Worm (Caenorhabditis elegans): Measurements from ENCODE around the gene nep-25.
"Not testable (repeated sequence)": the region's sequence is repeated elsewhere in the genome, so short reads cannot be mapped to it uniquely, and the experiment has no call there.

nep-25 gene

ce11 chrII:5815382-5815781 lies 26.7 kb upstream of the nep-25 start, which contains the start of gene wago-5:
TSS of gene wago-5 (minus strand) at chrII:5815482.
- TF ChIP-seq ztf-23, tab-1, flt-1 (GFP tag; IDR thresholded peaks at IDR 0.05): not testable (repeated sequence)

DNA sequence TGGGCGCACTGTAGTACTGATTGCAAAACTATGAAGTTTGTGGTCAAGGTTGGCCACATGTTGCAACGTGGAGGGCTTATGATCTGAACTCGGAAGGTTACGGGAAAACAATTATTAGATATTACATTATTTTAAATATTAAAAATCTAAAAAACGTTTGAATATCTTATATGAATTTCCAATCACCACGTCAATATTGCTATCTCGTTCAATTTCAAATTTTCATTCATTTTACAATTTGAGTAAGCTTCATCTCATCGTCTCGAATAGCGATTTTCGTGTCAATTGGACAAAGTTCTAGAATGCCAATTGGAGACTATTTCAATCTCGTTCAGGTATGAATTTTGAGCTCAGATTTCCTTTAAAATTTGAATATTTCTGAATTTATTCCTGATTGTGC lies 25.7 kb upstream of the nep-25 start, which contains the start of gene ZK1248.20:
TSS of gene ZK1248.20 (plus strand) at position 301 of the 400 bp plus-strand sequence.
- TF ChIP-seq ref-1 (GFP tag; conservative IDR thresholded peaks at IDR 0.05) = no peak
- TF ChIP-seq klf-2 (GFP tag; conservative IDR thresholded peaks at IDR 0.05) = no peak
- no peak for TF ChIP-seq cog-1 (tag; optimal IDR thresholded peaks at IDR 0.05)
- TF ChIP-seq med-1 (GFP tag; optimal IDR thresholded peaks at IDR 0.05; ENCODE audit: insufficient read depth) = no peak
- TF ChIP-seq T22C8.4 (GFP tag; IDR thresholded peaks at IDR 0.05) = no peak
- TF ChIP-seq flt-1 (GFP tag; IDR thresholded peaks at IDR 0.05) = no peak
- TF ChIP-seq ztf-23 (GFP tag; IDR thresholded peaks at IDR 0.05) = no peak
- TF ChIP-seq tab-1 (GFP tag; IDR thresholded peaks at IDR 0.05) = no peak
- TF ChIP-seq ztf-29 (GFP tag; IDR thresholded peaks at IDR 0.05) = no peak

DNA sequence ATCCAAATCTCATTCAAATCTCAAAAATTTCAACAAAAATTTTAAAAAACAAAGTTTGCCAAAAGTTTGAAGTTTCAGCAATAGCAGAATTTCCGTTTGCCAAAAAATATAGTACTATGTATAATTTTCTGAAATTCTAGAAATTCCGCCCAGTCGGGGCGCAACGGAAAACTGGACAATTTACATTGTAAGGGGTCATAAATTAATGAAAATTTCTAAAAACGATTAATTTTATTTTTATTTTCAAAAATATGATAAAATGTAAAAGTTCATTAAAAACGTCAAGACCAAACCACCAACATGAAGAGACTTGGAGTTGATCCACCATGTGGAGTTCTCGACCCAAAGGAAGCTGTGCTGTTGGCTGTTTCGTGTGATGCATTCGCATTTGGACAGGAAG lies 23.7 kb upstream of the nep-25 start, which contains the start of gene ZK1248.4:
TSS of gene ZK1248.4 (plus strand) at position 301 of the 400 bp plus-strand sequence.
- TF ChIP-seq ztf-29 (GFP tag; IDR thresholded peaks at IDR 0.05) (no peak), T22C8.4 (GFP tag; IDR thresholded peaks at IDR 0.05) (no peak), flt-1 (GFP tag; IDR thresholded peaks at IDR 0.05) (no peak), klf-2 (GFP tag; conservative IDR thresholded peaks at IDR 0.05) (no peak), cog-1 (tag; optimal IDR thresholded peaks at IDR 0.05) (no peak), tab-1 (GFP tag; IDR thresholded peaks at IDR 0.05) (no peak), ref-1 (GFP tag; conservative IDR thresholded peaks at IDR 0.05) (no peak), med-1 (GFP tag; optimal IDR thresholded peaks at IDR 0.05; ENCODE audit: insufficient read depth) (no peak), ztf-23 (GFP tag; IDR thresholded peaks at IDR 0.05) (no peak)

ce11 chrII:5819655-5820054 lies 22.4 kb upstream of the nep-25 start:
- TF ChIP-seq ztf-23 (GFP tag; IDR thresholded peaks at IDR 0.05) = 0 out of 2 replicates have a peak, but pooled peaks have one; percentile 48
- peak; percentile 52; the same call in 1 of the 2 replicates for TF ChIP-seq flt-1 (GFP tag; IDR thresholded peaks at IDR 0.05)
- TF ChIP-seq T22C8.4 (GFP tag; IDR thresholded peaks at IDR 0.05) = no peak
- TF ChIP-seq tab-1 (GFP tag; IDR thresholded peaks at IDR 0.05) = no peak

DNA sequence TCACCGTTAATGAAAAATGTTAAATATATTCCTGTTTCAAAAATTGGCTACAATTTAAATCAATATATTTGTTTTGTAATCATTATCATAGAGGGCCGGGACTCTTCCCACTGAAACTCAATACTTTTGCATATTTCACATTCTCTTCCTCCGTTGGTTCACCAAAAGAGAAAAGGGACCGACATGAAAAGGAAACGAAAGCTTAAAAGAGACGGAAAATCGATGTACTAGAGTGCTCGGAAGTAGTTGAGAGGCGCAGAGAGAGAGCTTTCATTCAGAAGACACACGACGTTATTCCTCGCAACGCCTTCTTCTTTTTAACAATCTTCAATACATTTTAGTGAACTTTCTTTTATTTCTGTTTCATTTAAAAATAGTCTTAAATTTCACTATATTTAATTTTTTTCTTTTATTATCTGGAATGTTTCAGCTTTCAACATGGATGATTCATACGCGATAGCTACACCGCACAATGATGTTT lies 21.7 kb upstream of the nep-25 start, which contains the start of gene ehs-1:
TSS of gene ehs-1 (plus strand) at position 431 of the 481 bp plus-strand sequence.
- TF ChIP-seq flt-1 (GFP tag; IDR thresholded peaks at IDR 0.05) = no peak

ce11 chrII:5827364-5827763 lies 14.7 kb upstream of the nep-25 start, which contains the start of gene tbc-2:
TSS of gene tbc-2 (minus strand) at chrII:5827443.
- TF ChIP-seq ztf-23 (GFP tag; IDR thresholded peaks at IDR 0.05) (no peak), klf-2 (GFP tag; conservative IDR thresholded peaks at IDR 0.05) (no peak), tab-1 (GFP tag; IDR thresholded peaks at IDR 0.05) (no peak), T22C8.4 (GFP tag; IDR thresholded peaks at IDR 0.05) (no peak)

- TF ChIP-seq flt-1 (GFP tag; IDR thresholded peaks at IDR 0.05) (no peak), ztf-23 (GFP tag; IDR thresholded peaks at IDR 0.05) (no peak), klf-2 (GFP tag; conservative IDR thresholded peaks at IDR 0.05) (no peak), ztf-29 (GFP tag; IDR thresholded peaks at IDR 0.05) (no peak), T22C8.4 (GFP tag; IDR thresholded peaks at IDR 0.05) (no peak), ref-1 (GFP tag; conservative IDR thresholded peaks at IDR 0.05) (no peak), cog-1 (tag; optimal IDR thresholded peaks at IDR 0.05) (no peak), tab-1 (GFP tag; IDR thresholded peaks at IDR 0.05) (no peak), med-1 (GFP tag; optimal IDR thresholded peaks at IDR 0.05; ENCODE audit: insufficient read depth) (no peak)
Measured at ce11 chrII:5828486-5828885, 13.6 kb upstream of the nep-25 start, which contains the start of gene ZK1248.11. TSS of gene ZK1248.11 (minus strand) at chrII:5828586.

DNA sequence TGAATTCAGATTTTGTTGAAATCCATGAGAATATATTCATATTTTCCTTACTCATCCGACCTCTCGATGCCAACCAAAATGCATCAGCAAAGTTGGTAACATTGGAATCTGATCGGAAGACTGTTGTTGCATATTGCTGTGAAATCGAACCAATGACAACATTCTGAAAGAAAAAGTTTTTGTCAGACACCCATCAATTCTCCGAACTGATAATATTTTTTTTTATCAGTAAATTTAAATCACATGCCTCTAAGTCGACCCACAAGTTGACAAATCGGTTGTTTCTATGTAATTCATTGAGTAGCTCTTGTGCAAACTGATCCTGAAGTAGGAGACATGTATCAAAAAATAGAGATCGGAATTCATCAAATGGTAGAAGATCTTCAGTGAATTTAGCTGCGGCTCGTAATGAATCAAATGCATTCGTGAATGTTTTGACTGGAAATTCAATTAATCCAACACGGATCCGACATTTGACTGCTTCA lies 12.1 kb upstream of the nep-25 start, which contains the start of gene col-74:
TSS of gene col-74 (plus strand) at position 435 of the 485 bp plus-strand sequence.
- TF ChIP-seq ztf-23 (GFP tag; IDR thresholded peaks at IDR 0.05) (no peak), tab-1 (GFP tag; IDR thresholded peaks at IDR 0.05) (no peak), cog-1 (tag; optimal IDR thresholded peaks at IDR 0.05) (no peak), med-1 (GFP tag; optimal IDR thresholded peaks at IDR 0.05; ENCODE audit: insufficient read depth) (no peak), T22C8.4 (GFP tag; IDR thresholded peaks at IDR 0.05) (no peak), flt-1 (GFP tag; IDR thresholded peaks at IDR 0.05) (no peak), ztf-29 (GFP tag; IDR thresholded peaks at IDR 0.05) (no peak), klf-2 (GFP tag; conservative IDR thresholded peaks at IDR 0.05) (no peak), ref-1 (GFP tag; conservative IDR thresholded peaks at IDR 0.05) (no peak)

- TF ChIP-seq ztf-29 (GFP tag; IDR thresholded peaks at IDR 0.05) = no peak
- no peak for TF ChIP-seq tab-1 (GFP tag; IDR thresholded peaks at IDR 0.05)
Measured at ce11 chrII:5831373-5831772, 10.7 kb upstream of the nep-25 start.

ce11 chrII:5833136-5833535 lies 8.9 kb upstream of the nep-25 start, which contains the start of gene gtap-1:
TSS of gene gtap-1 (minus strand) at chrII:5833236.
- TF ChIP-seq ztf-29 (GFP tag; IDR thresholded peaks at IDR 0.05) = no peak
- no peak for TF ChIP-seq klf-2 (GFP tag; conservative IDR thresholded peaks at IDR 0.05)
- TF ChIP-seq cog-1 (tag; optimal IDR thresholded peaks at IDR 0.05) = no peak
- no peak for TF ChIP-seq ref-1 (GFP tag; conservative IDR thresholded peaks at IDR 0.05)
- TF ChIP-seq flt-1 (GFP tag; IDR thresholded peaks at IDR 0.05) = no peak
- no peak for TF ChIP-seq ztf-23 (GFP tag; IDR thresholded peaks at IDR 0.05)
- TF ChIP-seq T22C8.4 (GFP tag; IDR thresholded peaks at IDR 0.05) = no peak

DNA sequence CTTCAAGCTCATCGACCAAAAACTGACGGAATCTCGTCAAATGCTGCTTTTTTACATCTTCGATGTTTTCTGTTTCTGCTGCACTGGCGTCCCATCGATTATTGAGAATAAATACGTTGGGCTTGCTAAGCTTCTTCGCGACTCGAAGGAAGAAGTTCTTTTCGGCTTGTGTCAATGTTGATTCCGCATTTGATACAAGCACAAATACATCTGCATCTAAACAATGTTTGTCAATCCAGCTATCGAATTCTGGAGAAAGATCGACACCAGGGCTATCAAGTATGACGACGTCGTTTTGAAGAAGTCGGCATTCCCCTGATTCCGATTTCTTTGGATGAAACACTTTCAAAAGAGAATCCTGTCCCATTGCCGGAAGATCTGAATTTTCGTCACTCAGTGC lies 6.9 kb upstream of the nep-25 start:
- TF ChIP-seq med-1 (GFP tag; optimal IDR thresholded peaks at IDR 0.05; ENCODE audit: insufficient read depth) = no peak
- no peak for TF ChIP-seq ref-1 (GFP tag; conservative IDR thresholded peaks at IDR 0.05)
- TF ChIP-seq cog-1 (tag; optimal IDR thresholded peaks at IDR 0.05) = no peak
- no peak for TF ChIP-seq tab-1 (GFP tag; IDR thresholded peaks at IDR 0.05)
- TF ChIP-seq ztf-23 (GFP tag; IDR thresholded peaks at IDR 0.05) = no peak
- no peak for TF ChIP-seq flt-1 (GFP tag; IDR thresholded peaks at IDR 0.05)
- TF ChIP-seq T22C8.4 (GFP tag; IDR thresholded peaks at IDR 0.05) = no peak
- TF ChIP-seq klf-2 (GFP tag; conservative IDR thresholded peaks at IDR 0.05) = no peak
- no peak for TF ChIP-seq ztf-29 (GFP tag; IDR thresholded peaks at IDR 0.05)

Data from whole organism, midembryonic.